Fruit fly (Drosophila melanogaster): ENCODE data around the gene rdgB.

DNA sequence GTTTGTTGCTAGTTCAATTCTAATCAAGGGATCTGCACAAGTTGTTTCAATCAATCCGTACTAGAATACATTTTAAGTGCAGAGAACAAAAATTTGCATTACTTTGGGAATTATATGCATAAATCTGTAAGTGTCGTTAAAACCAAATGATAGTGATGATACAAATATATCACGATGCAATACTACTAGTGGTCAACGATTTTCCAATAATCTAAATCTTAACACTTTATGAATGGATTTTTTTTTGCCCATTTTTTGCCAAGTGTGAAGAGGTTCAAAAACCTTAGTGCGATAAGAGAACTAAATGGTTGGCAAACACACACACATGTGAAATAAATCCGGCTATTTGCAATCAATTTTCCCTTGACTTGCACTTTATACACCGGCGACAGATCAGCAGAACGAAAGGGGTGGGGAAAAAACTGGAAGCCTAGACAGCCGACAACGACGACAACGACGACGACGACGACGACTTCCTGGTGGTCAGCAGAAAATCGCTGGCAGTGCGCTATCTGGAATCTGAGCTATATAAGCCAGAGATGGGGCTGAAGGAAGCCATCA is 3.5 kb upstream of the rdgB start, which contains the start of gene Yp3:
- TF ChIP-seq tj (GFP tag; optimal IDR thresholded peaks at IDR 0.05) (peak; percentile 100), CG7045 (GFP tag; optimal IDR thresholded peaks at IDR 0.05) (no peak), toe (GFP tag; optimal IDR thresholded peaks at IDR 0.05) (no peak), pad (GFP tag; optimal IDR thresholded peaks at IDR 0.05) (peak; percentile 59), CG7101 (tag; optimal IDR thresholded peaks at IDR 0.05) (peak; percentile 81), Mnt (GFP tag; optimal IDR thresholded peaks at IDR 0.05) (peak; percentile 22), Crg-1 (GFP tag; optimal IDR thresholded peaks at IDR 0.05) (no peak), bab1 (GFP tag; optimal IDR thresholded peaks at IDR 0.05) (peak; percentile 15), kay (GFP tag; ENCODE audit: borderline replicate concordance) (peak; percentile 23), CG5204 (GFP tag; optimal IDR thresholded peaks at IDR 0.05) (no peak), Clk (GFP tag; optimal IDR thresholded peaks at IDR 0.05) (no peak), cnc (optimal IDR thresholded peaks at IDR 0.05) (no peak)

Measured in whole organism, adult.